Fruit fly (Drosophila melanogaster) whole organism, prepupa: ENCODE measurements around the gene CG15629.

Source experiments
- CG10669 ChIP-seq: fragments of 200-800 bp; sonication (Bioruptor generic); optimal IDR thresholded peaks from 3 replicates; lab custom pipeline; 2018; ENCODE audit warnings: missing biosample characterization, mild to moderate bottlenecking, missing genetic modification characterization, moderate library complexity
- CG16779 ChIP-seq: fragments of 200-800 bp; sonication (Bioruptor generic); optimal IDR thresholded peaks from 3 replicates; lab custom pipeline; 2017; ENCODE audit warnings: missing biosample characterization, mild to moderate bottlenecking, missing genetic modification characterization
- CG34406 ChIP-seq: fragments of 200-800 bp; sonication (Bioruptor generic); optimal IDR thresholded peaks from 3 replicates; lab custom pipeline; 2016; ENCODE audit warnings: missing biosample characterization, missing genetic modification characterization
- CG6163 ChIP-seq: fragments of 200-800 bp; sonication (Bioruptor generic); IDR thresholded peaks from 3 replicates; pipeline ENCODE4 v1.3.6; 2022; ENCODE audit warnings: missing biosample characterization, missing genetic modification characterization
- Gug ChIP-seq: fragments of 200-800 bp; sonication (Bioruptor generic); IDR thresholded peaks from 2 replicates; pipeline ENCODE4 v1.3.6; 2022; ENCODE audit warnings: missing biosample characterization, missing genetic modification characterization
- Smox ChIP-seq: fragments of 200-800 bp; sonication (Bioruptor generic); optimal IDR thresholded peaks from 3 replicates; lab custom pipeline; 2016; ENCODE audit warnings: missing biosample characterization, missing genetic modification characterization
- Sox14 ChIP-seq: fragments of 200-800 bp; sonication (Bioruptor generic); optimal IDR thresholded peaks from 3 replicates; lab custom pipeline; 2016; ENCODE audit warnings: missing biosample characterization, missing genetic modification characterization
- achi ChIP-seq: fragments of 200-800 bp; sonication (Bioruptor generic); optimal IDR thresholded peaks from 3 replicates; lab custom pipeline; 2016; ENCODE audit warnings: missing biosample characterization, missing genetic modification characterization
- dsx ChIP-seq: fragments of 200-800 bp; optimal IDR thresholded peaks from 3 replicates; lab custom pipeline; 2019; ENCODE audit warnings: missing biosample characterization, mild to moderate bottlenecking, missing genetic modification characterization, moderate library complexity; ENCODE audit not compliant: poor library complexity, severe bottlenecking

- TF ChIP-seq CG6163 (GFP tag; lab: Robert Waterston, UW) (no peak), Smox (GFP tag; lab: Kevin White, UChicago) (no peak), Sox14 (GFP tag; lab: Kevin White, UChicago) (no peak), CG34406 (GFP tag; lab: Kevin White, UChicago) (no peak), CG10669 (no peak), CG16779 (tag; lab: Kevin White, UChicago) (no peak), achi (GFP tag; lab: Kevin White, UChicago) (no peak), dsx (no peak), Gug (GFP tag; lab: Robert Waterston, UW) (no peak)
Measured at dm6 chr2L:4800033-4800432, 12.8 kb upstream of the CG15629 start.
